Fruit fly (Drosophila melanogaster) whole organism, pupa: ENCODE measurements around the gene CG13994.

Source experiments
- CG14655 ChIP-seq: fragments of 200-800 bp; sonication (Bioruptor generic); optimal IDR thresholded peaks from 3 replicates; lab custom pipeline; 2017; ENCODE audit warnings: mild to moderate bottlenecking, missing biosample characterization, missing genetic modification reagents, missing genetic modification characterization
- CG8301 ChIP-seq: fragments of 200-800 bp; sonication (Bioruptor generic); optimal IDR thresholded peaks from 2 replicates; lab custom pipeline; 2018; ENCODE audit warnings: missing biosample characterization, mild to moderate bottlenecking, missing genetic modification characterization

DNA sequence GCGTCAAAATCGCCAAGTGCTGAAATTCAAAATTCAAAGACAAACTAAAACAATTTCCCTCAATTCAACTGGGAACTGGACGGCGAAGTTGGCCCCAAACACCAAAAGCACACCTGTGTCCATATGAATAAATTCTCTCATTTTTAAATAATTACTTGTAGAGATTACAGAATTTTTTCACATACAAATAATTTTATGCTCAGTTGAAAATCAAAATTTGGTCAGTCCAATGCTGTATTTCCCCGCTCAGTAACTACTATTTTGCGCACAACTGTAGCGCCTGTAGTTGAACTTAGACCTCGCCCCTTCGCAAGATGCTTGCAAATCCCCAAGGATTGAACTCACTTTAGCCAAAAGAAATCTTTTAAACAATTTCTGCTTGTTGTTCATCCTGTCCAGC, 34.1 kb upstream of the CG13994 start:
- TF ChIP-seq CG8301, result no peak
- TF ChIP-seq CG14655 (GFP tag; lab: Kevin White, UChicago), result no peak
